Fruit fly (Drosophila melanogaster) S2 (cell line): ENCODE measurements around the gene CG43251.

Experiments used
- CG8478 ChIP-seq: fragments of >200 bp; optimal IDR thresholded peaks from 2 replicates; lab custom pipeline; 2018
- CTCF ChIP-seq, 2 experiments: fragments of >200 bp; optimal IDR thresholded peaks; 2 replicates each; lab custom pipeline; 2018

- TF ChIP-seq CTCF (optimal IDR thresholded peaks at IDR 0.05; lab: Kevin White, UChicago) (no peak), CG8478 (lab: Kevin White, UChicago) (no peak)
Measured at dm6 chr3L:20772647-20773015, 13.9 kb downstream of the CG43251 start.
